Worm (Caenorhabditis elegans) whole organism, L3 larva: ENCODE data around the gene Y24D9A.7.
A peak's percentile ranks its signal among the peaks of the same experiment; 100 is the strongest.

Source experiments
- R02D3.7 ChIP-seq: fragments of 150-350 bp; optimal IDR thresholded peaks from 2 replicates; lab custom pipeline; 2014; ENCODE audit warnings: missing biosample characterization, missing genetic modification characterization
- ZK546.5 ChIP-seq: sonication (generic microtip); optimal IDR thresholded peaks from 2 replicates; lab custom pipeline; 2017; ENCODE audit warnings: missing biosample characterization, missing genetic modification characterization
- aly-2 ChIP-seq: fragments of 150-350 bp; optimal IDR thresholded peaks from 2 replicates; lab custom pipeline; 2014; ENCODE audit warnings: missing biosample characterization, missing genetic modification characterization
- ama-1 ChIP-seq: fragments of 150-350 bp; optimal IDR thresholded peaks from 2 replicates; lab custom pipeline; 2018
- ceh-16 ChIP-seq: sonication (generic microtip); optimal IDR thresholded peaks from 2 replicates; lab custom pipeline; 2017; ENCODE audit warnings: missing biosample characterization, missing genetic modification characterization
- ceh-28 ChIP-seq: fragments of 150-350 bp; optimal IDR thresholded peaks from 2 replicates; lab custom pipeline; 2014; ENCODE audit warnings: missing biosample characterization, missing genetic modification reagents, missing genetic modification characterization
- ceh-82 ChIP-seq: fragments of 150-350 bp; optimal IDR thresholded peaks from 2 replicates; lab custom pipeline; 2014; ENCODE audit warnings: missing biosample characterization, missing genetic modification characterization
- ceh-9 ChIP-seq: sonication (generic microtip); optimal IDR thresholded peaks from 2 replicates; lab custom pipeline; 2018; ENCODE audit warnings: missing biosample characterization, missing genetic modification characterization
- daf-12 ChIP-seq: fragments of 150-350 bp; optimal IDR thresholded peaks from 2 replicates; lab custom pipeline; 2014; ENCODE audit warnings: missing biosample characterization, missing genetic modification reagents, missing genetic modification characterization
- egl-27 ChIP-seq: sonication (generic microtip); optimal IDR thresholded peaks from 4 replicates; lab custom pipeline; 2017; ENCODE audit warnings: missing biosample characterization, missing genetic modification reagents, missing genetic modification characterization
- elt-1 ChIP-seq: fragments of 150-350 bp; optimal IDR thresholded peaks from 2 replicates; lab custom pipeline; 2014; ENCODE audit warnings: missing biosample characterization, missing genetic modification characterization
- elt-2 ChIP-seq: sonication (generic microtip); optimal IDR thresholded peaks from 2 replicates; lab custom pipeline; 2016; ENCODE audit warnings: missing genetic modification reagents, mild to moderate bottlenecking, missing genetic modification characterization, missing compliant biosample characterization
- elt-3 ChIP-seq, 3 experiments: fragments of 150-350 bp in 1 of 3; sonication (generic microtip) in 2 of 3; optimal IDR thresholded peaks; 2 replicates in 2 of 3; 4 replicates in 1 of 3; lab custom pipeline; 2014 to 2017; ENCODE audit warnings: missing biosample characterization in 3 of 3, missing genetic modification characterization in 3 of 3
- fkh-10 ChIP-seq: sonication (generic microtip); optimal IDR thresholded peaks from 2 replicates; lab custom pipeline; 2017; ENCODE audit warnings: missing biosample characterization, missing genetic modification reagents, missing genetic modification characterization
- fkh-2 ChIP-seq: fragments of 150-350 bp; optimal IDR thresholded peaks from 2 replicates; lab custom pipeline; 2014; ENCODE audit warnings: missing biosample characterization, missing genetic modification reagents, missing genetic modification characterization
- fos-1 ChIP-seq: fragments of 150-350 bp; optimal IDR thresholded peaks from 2 replicates; lab custom pipeline; 2014; ENCODE audit warnings: missing biosample characterization, missing genetic modification characterization
- jun-1 ChIP-seq: fragments of 150-350 bp; optimal IDR thresholded peaks from 2 replicates; lab custom pipeline; 2014; ENCODE audit warnings: missing biosample characterization, missing genetic modification reagents, missing genetic modification characterization
- lin-15B ChIP-seq: fragments of 150-350 bp; optimal IDR thresholded peaks from 2 replicates; lab custom pipeline; 2014; ENCODE audit warnings: missing biosample characterization, missing genetic modification characterization
- lsy-12 ChIP-seq: sonication (generic microtip); optimal IDR thresholded peaks from 2 replicates; lab custom pipeline; 2016; ENCODE audit warnings: mild to moderate bottlenecking, missing genetic modification characterization, missing compliant biosample characterization
- mml-1 ChIP-seq: fragments of 150-350 bp; sonication (generic microtip); optimal IDR thresholded peaks from 3 replicates; lab custom pipeline; 2014; ENCODE audit warnings: missing biosample characterization, missing genetic modification characterization
- nfya-1 ChIP-seq: sonication (generic microtip); optimal IDR thresholded peaks from 2 replicates; lab custom pipeline; 2017; ENCODE audit warnings: missing genetic modification characterization, mild to moderate bottlenecking, missing compliant biosample characterization, antibody characterized with exemption, moderate library complexity; ENCODE audit not compliant: insufficient read depth
- nhr-11 ChIP-seq: fragments of 150-350 bp; optimal IDR thresholded peaks from 2 replicates; lab custom pipeline; 2014; ENCODE audit warnings: missing biosample characterization, missing genetic modification characterization
- nhr-12 ChIP-seq: fragments of 150-350 bp; optimal IDR thresholded peaks from 2 replicates; lab custom pipeline; 2014; ENCODE audit warnings: missing biosample characterization, missing genetic modification characterization
- nhr-23 ChIP-seq: fragments of 150-350 bp; optimal IDR thresholded peaks from 2 replicates; lab custom pipeline; 2014; ENCODE audit warnings: missing biosample characterization, missing genetic modification reagents, missing genetic modification characterization
- nhr-237 ChIP-seq: fragments of 150-350 bp; optimal IDR thresholded peaks from 2 replicates; lab custom pipeline; 2014; ENCODE audit warnings: missing biosample characterization, missing genetic modification characterization
- nhr-25 ChIP-seq: sonication (generic microtip); optimal IDR thresholded peaks from 2 replicates; lab custom pipeline; 2017; ENCODE audit warnings: missing biosample characterization, missing genetic modification characterization
- nhr-28 ChIP-seq: fragments of 150-350 bp; optimal IDR thresholded peaks from 2 replicates; lab custom pipeline; 2014; ENCODE audit warnings: missing biosample characterization, missing genetic modification characterization
- nhr-43 ChIP-seq: sonication (generic microtip); optimal IDR thresholded peaks from 2 replicates; lab custom pipeline; 2016; ENCODE audit warnings: mild to moderate bottlenecking, missing genetic modification characterization, missing compliant biosample characterization; ENCODE audit not compliant: poor library complexity, severe bottlenecking
- pha-4 ChIP-seq: fragments of 150-350 bp; optimal IDR thresholded peaks from 2 replicates; lab custom pipeline; 2014; ENCODE audit warnings: missing biosample characterization, missing genetic modification reagents, missing genetic modification characterization
- pqm-1 ChIP-seq: fragments of 150-350 bp; optimal IDR thresholded peaks from 2 replicates; lab custom pipeline; 2017; ENCODE audit warnings: missing biosample characterization, missing genetic modification characterization, inconsistent platforms
- sea-2 ChIP-seq: fragments of 150-350 bp; sonication (generic microtip); optimal IDR thresholded peaks from 4 replicates; lab custom pipeline; 2014; ENCODE audit warnings: missing biosample characterization, missing genetic modification reagents, missing genetic modification characterization
- snpc-4 ChIP-seq: fragments of 150-350 bp; optimal IDR thresholded peaks from 2 replicates; lab custom pipeline; 2014; ENCODE audit warnings: missing biosample characterization, missing genetic modification characterization
- unc-39 ChIP-seq: sonication (generic microtip); optimal IDR thresholded peaks from 4 replicates; lab custom pipeline; 2017; ENCODE audit warnings: missing biosample characterization, missing genetic modification characterization
- unc-62 ChIP-seq: fragments of 150-350 bp; sonication (generic microtip); optimal IDR thresholded peaks from 4 replicates; lab custom pipeline; 2014; ENCODE audit warnings: missing biosample characterization, missing genetic modification reagents, missing genetic modification characterization
- ztf-4 ChIP-seq: fragments of 150-350 bp; optimal IDR thresholded peaks from 2 replicates; lab custom pipeline; 2014; ENCODE audit warnings: missing biosample characterization, missing genetic modification characterization

Y24D9A.7 gene

ce11 chrIV:4397111-4397510, 7.9 kb downstream of the Y24D9A.7 start:
- TF ChIP-seq elt-2 (tag; lab: Kevin White, UChicago): peak; percentile 65
- no peak for TF ChIP-seq nhr-25 (tag; lab: Kevin White, UChicago)
- TF ChIP-seq pha-4 (tag; lab: Kevin White, UChicago): peak; percentile 91
- TF ChIP-seq pqm-1 (tag; lab: Kevin White, UChicago): peak; percentile 43

ce11 chrIV:4396052-4396821, 8.7 kb downstream of the Y24D9A.7 start:
- TF ChIP-seq nhr-23 (tag; lab: Kevin White, UChicago) (peak; percentile 53), aly-2 (tag; lab: Kevin White, UChicago) (no peak), ZK546.5 (tag; lab: Kevin White, UChicago) (no peak), nhr-43 (tag; lab: Kevin White, UChicago) (peak; percentile 68), ceh-16 (tag; lab: Kevin White, UChicago) (no peak), ceh-9 (no peak), elt-3 (tag; optimal IDR thresholded peaks at IDR 0.05; lab: Kevin White, UChicago) (no peak), R02D3.7 (tag; lab: Kevin White, UChicago) (no peak), nhr-11 (no peak), nhr-25 (tag; lab: Kevin White, UChicago) (peak; percentile 89)

ce11 chrIV:4395555-4395954, 9.4 kb downstream of the Y24D9A.7 start:
- TF ChIP-seq jun-1 (tag; lab: Kevin White, UChicago) (no peak), lsy-12 (tag; lab: Kevin White, UChicago) (no peak)

- TF ChIP-seq ceh-28 (tag; lab: Kevin White, UChicago): peak; percentile 4
- no peak for TF ChIP-seq nhr-23 (tag; lab: Kevin White, UChicago)
- TF ChIP-seq nfya-1 (tag; lab: Kevin White, UChicago): peak; percentile 3
- no peak for TF ChIP-seq aly-2 (tag; lab: Kevin White, UChicago)
- TF ChIP-seq lin-15B: no peak
- TF ChIP-seq elt-3 (tag; optimal IDR thresholded peaks at IDR 0.05; lab: Kevin White, UChicago): no peak
- TF ChIP-seq pqm-1 (tag; lab: Kevin White, UChicago): no peak
- TF ChIP-seq pha-4 (tag; lab: Kevin White, UChicago): peak; percentile 18
Measured at ce11 chrIV:4393942-4394460, 11.0 kb downstream of the Y24D9A.7 start, which contains the start of gene ell-1. TSS of gene ell-1 (plus strand) at chrIV:4394410.

ce11 chrIV:4393488-4393887, 11.5 kb downstream of the Y24D9A.7 start:
- TF ChIP-seq ceh-28 (tag; lab: Kevin White, UChicago) (no peak), aly-2 (tag; lab: Kevin White, UChicago) (no peak), sea-2 (no peak), unc-39 (no peak), unc-62 (GFP tag; lab: Kevin White, UChicago) (no peak), daf-12 (no peak), elt-2 (tag; lab: Kevin White, UChicago) (no peak), mml-1 (tag; lab: Kevin White, UChicago) (no peak), ama-1 (lab: Kevin White, UChicago) (no peak), nhr-11 (no peak), nhr-23 (tag; lab: Kevin White, UChicago) (no peak), jun-1 (tag; lab: Kevin White, UChicago) (no peak), fos-1 (no peak), ztf-4 (tag; lab: Kevin White, UChicago) (no peak)

- TF ChIP-seq fkh-10 (GFP tag; lab: Kevin White, UChicago) (no peak), nhr-23 (tag; lab: Kevin White, UChicago) (peak; percentile 97), daf-12 (no peak), nhr-237 (no peak), pha-4 (tag; lab: Kevin White, UChicago) (peak; percentile 91), R02D3.7 (tag; lab: Kevin White, UChicago) (peak; percentile 92), snpc-4 (tag; lab: Kevin White, UChicago) (peak; percentile 86), lin-15B (peak; percentile 96), ceh-82 (tag; lab: Kevin White, UChicago) (peak; percentile 77), nhr-11 (peak; percentile 82), sea-2 (no peak), nfya-1 (tag; lab: Kevin White, UChicago) (peak; percentile 89), ceh-16 (tag; lab: Kevin White, UChicago) (no peak), elt-3 (tag; optimal IDR thresholded peaks at IDR 0.05; lab: Kevin White, UChicago) (peak; percentile 13 to 87 (median 16)), ceh-28 (tag; lab: Kevin White, UChicago) (peak; percentile 64), fos-1 (peak; percentile 39), ceh-9 (no peak), nhr-28 (tag; lab: Kevin White, UChicago) (peak; percentile 39), unc-62 (GFP tag; lab: Kevin White, UChicago) (peak; percentile 36), nhr-12 (tag; lab: Kevin White, UChicago) (no peak), ZK546.5 (tag; lab: Kevin White, UChicago) (peak; percentile 40), egl-27 (no peak), ama-1 (lab: Kevin White, UChicago) (no peak), nhr-43 (tag; lab: Kevin White, UChicago) (peak; percentile 98), fkh-2 (tag; lab: Kevin White, UChicago) (no peak), elt-1 (tag; lab: Kevin White, UChicago) (peak; percentile 4), elt-2 (tag; lab: Kevin White, UChicago) (peak; percentile 86), jun-1 (tag; lab: Kevin White, UChicago) (peak; percentile 79), unc-39 (no peak)
Measured at ce11 chrIV:4390438-4390894, 14.5 kb downstream of the Y24D9A.7 start, which contains the start of the genes rpl-7A and set-21. TSS of gene rpl-7A (minus strand) at chrIV:4390590. TSS of gene set-21 (plus strand) at chrIV:4390844.
